Worm (Caenorhabditis elegans) whole organism, late embryonic: ENCODE data around the gene spp-14.

Experiments
- C08G9.2 ChIP-seq: sonication (generic microtip); optimal IDR thresholded peaks from 2 replicates; lab custom pipeline; 2016; ENCODE audit warnings: mild to moderate bottlenecking, missing genetic modification characterization, moderate library complexity, missing compliant biosample characterization
- C38D4.7 ChIP-seq: fragments of 200-800 bp; sonication (Bioruptor generic); optimal IDR thresholded peaks from 2 replicates; lab custom pipeline; 2018; ENCODE audit warnings: mild to moderate bottlenecking, missing genetic modification characterization, moderate library complexity, missing compliant biosample characterization
- F13H6.1 ChIP-seq: sonication (generic microtip); optimal IDR thresholded peaks from 2 replicates; lab custom pipeline; 2016; ENCODE audit warnings: missing genetic modification characterization, missing compliant biosample characterization
- K02D7.2 ChIP-seq: sonication (generic microtip); optimal IDR thresholded peaks from 2 replicates; lab custom pipeline; 2017; ENCODE audit warnings: mild to moderate bottlenecking, missing genetic modification characterization, missing compliant biosample characterization
- T23F11.4 ChIP-seq: fragments of 200-800 bp; sonication (Bioruptor generic); optimal IDR thresholded peaks from 2 replicates; lab custom pipeline; 2018; ENCODE audit warnings: mild to moderate bottlenecking, missing genetic modification characterization, missing compliant biosample characterization
- ceh-14 ChIP-seq: sonication (generic microtip); optimal IDR thresholded peaks from 2 replicates; lab custom pipeline; 2016; ENCODE audit warnings: missing genotype, missing genetic modification characterization, missing compliant biosample characterization
- ceh-18 ChIP-seq: sonication (generic microtip); optimal IDR thresholded peaks from 2 replicates; lab custom pipeline; 2016; ENCODE audit warnings: missing genetic modification characterization, missing compliant biosample characterization
- ceh-2 ChIP-seq: sonication (generic microtip); optimal IDR thresholded peaks from 2 replicates; lab custom pipeline; 2016; ENCODE audit warnings: missing genotype, missing genetic modification characterization, missing compliant biosample characterization
- ceh-22 ChIP-seq: sonication (generic microtip); optimal IDR thresholded peaks from 2 replicates; lab custom pipeline; 2017; ENCODE audit warnings: missing biosample characterization, missing genetic modification characterization
- ceh-30 ChIP-seq: fragments of 150-350 bp; optimal IDR thresholded peaks from 2 replicates; lab custom pipeline; 2014; ENCODE audit warnings: missing biosample characterization, missing genetic modification characterization
- ceh-31 ChIP-seq: sonication (generic microtip); optimal IDR thresholded peaks from 2 replicates; lab custom pipeline; 2016; ENCODE audit warnings: missing genetic modification characterization, missing compliant biosample characterization
- ceh-45 ChIP-seq: fragments of 200-800 bp; sonication (Bioruptor generic); IDR thresholded peaks from 2 replicates; pipeline ENCODE4 v1.3.6; 2022; ENCODE audit warnings: missing genetic modification reagents, missing genetic modification characterization, missing compliant biosample characterization
- ceh-48 ChIP-seq: sonication (generic microtip); optimal IDR thresholded peaks from 2 replicates; lab custom pipeline; 2016; ENCODE audit warnings: missing genetic modification characterization, inconsistent platforms, missing compliant biosample characterization
- che-1 ChIP-seq: sonication (generic microtip); optimal IDR thresholded peaks from 2 replicates; lab custom pipeline; 2016; ENCODE audit warnings: mild to moderate bottlenecking, missing genetic modification characterization, missing compliant biosample characterization
- dve-1 ChIP-seq: sonication (generic microtip); optimal IDR thresholded peaks from 2 replicates; lab custom pipeline; 2017; ENCODE audit warnings: antibody characterized with exemption, mild to moderate bottlenecking, missing genetic modification characterization, missing compliant biosample characterization
- elt-4 ChIP-seq: sonication (generic microtip); optimal IDR thresholded peaks from 2 replicates; lab custom pipeline; 2016; ENCODE audit warnings: missing genetic modification characterization, missing compliant biosample characterization
- fkh-10 ChIP-seq: fragments of 150-350 bp; optimal IDR thresholded peaks from 2 replicates; lab custom pipeline; 2014; ENCODE audit warnings: missing biosample characterization, missing genetic modification reagents, missing genetic modification characterization
- fkh-6 ChIP-seq: sonication (generic microtip); optimal IDR thresholded peaks from 2 replicates; lab custom pipeline; 2016; ENCODE audit warnings: missing genetic modification characterization, missing compliant biosample characterization
- gmeb-2 ChIP-seq: sonication (generic microtip); optimal IDR thresholded peaks from 2 replicates; lab custom pipeline; 2016; ENCODE audit warnings: missing genetic modification characterization, inconsistent platforms, missing compliant biosample characterization
- hlh-15 ChIP-seq: sonication (generic microtip); optimal IDR thresholded peaks from 2 replicates; lab custom pipeline; 2016; ENCODE audit warnings: missing genetic modification characterization, missing compliant biosample characterization
- hlh-8 ChIP-seq: sonication (generic microtip); optimal IDR thresholded peaks from 2 replicates; lab custom pipeline; 2016; ENCODE audit warnings: missing genotype, missing genetic modification characterization, missing compliant biosample characterization
- lim-6 ChIP-seq: sonication (generic microtip); optimal IDR thresholded peaks from 2 replicates; lab custom pipeline; 2016; ENCODE audit warnings: missing genetic modification characterization, missing compliant biosample characterization
- nfya-1 ChIP-seq: sonication (generic microtip); optimal IDR thresholded peaks from 2 replicates; lab custom pipeline; 2017; ENCODE audit warnings: missing genetic modification characterization, mild to moderate bottlenecking, missing compliant biosample characterization, antibody characterized with exemption, moderate library complexity
- nhr-232 ChIP-seq: sonication (generic microtip); optimal IDR thresholded peaks from 2 replicates; lab custom pipeline; 2016; ENCODE audit warnings: missing genetic modification characterization, missing compliant biosample characterization
- npax-4 ChIP-seq: sonication (generic microtip); optimal IDR thresholded peaks from 2 replicates; lab custom pipeline; 2016; ENCODE audit warnings: missing genetic modification characterization, missing compliant biosample characterization
- odd-2 ChIP-seq: sonication (generic microtip); optimal IDR thresholded peaks from 2 replicates; lab custom pipeline; 2017; ENCODE audit warnings: antibody characterized with exemption, mild to moderate bottlenecking, missing genetic modification characterization, missing compliant biosample characterization
- pax-1 ChIP-seq: fragments of 150-350 bp; optimal IDR thresholded peaks from 2 replicates; lab custom pipeline; 2014; ENCODE audit warnings: missing biosample characterization, missing genetic modification characterization
- pha-2 ChIP-seq: sonication (generic microtip); optimal IDR thresholded peaks from 2 replicates; lab custom pipeline; 2017; ENCODE audit warnings: mild to moderate bottlenecking, missing genetic modification characterization, missing compliant biosample characterization
- pqm-1 ChIP-seq: sonication (generic microtip); optimal IDR thresholded peaks from 2 replicates; lab custom pipeline; 2016; ENCODE audit warnings: missing genetic modification characterization, missing compliant biosample characterization
- pros-1 ChIP-seq: fragments of 150-350 bp; optimal IDR thresholded peaks from 2 replicates; lab custom pipeline; 2014; ENCODE audit warnings: missing biosample characterization, missing genetic modification reagents, missing genetic modification characterization
- rnt-1 ChIP-seq: sonication (generic microtip); optimal IDR thresholded peaks from 2 replicates; lab custom pipeline; 2016; ENCODE audit warnings: missing genetic modification characterization, missing compliant biosample characterization
- sox-2 ChIP-seq: fragments of 200-800 bp; sonication (Bioruptor generic); IDR thresholded peaks from 2 replicates; pipeline ENCODE4 v1.3.6; 2022; ENCODE audit warnings: missing genetic modification reagents, missing genetic modification characterization, missing compliant biosample characterization
- sox-4 ChIP-seq: sonication (generic microtip); optimal IDR thresholded peaks from 2 replicates; lab custom pipeline; 2017; ENCODE audit warnings: mild to moderate bottlenecking, missing genetic modification characterization, inconsistent platforms, missing compliant biosample characterization
- syd-9 ChIP-seq: sonication (generic microtip); optimal IDR thresholded peaks from 2 replicates; lab custom pipeline; 2016; ENCODE audit warnings: mild to moderate bottlenecking, missing genetic modification characterization, moderate library complexity, missing compliant biosample characterization
- tbx-2 ChIP-seq: sonication (generic microtip); optimal IDR thresholded peaks from 2 replicates; lab custom pipeline; 2016; ENCODE audit warnings: missing genetic modification characterization, missing compliant biosample characterization
- tbx-7 ChIP-seq: sonication (generic microtip); optimal IDR thresholded peaks from 2 replicates; lab custom pipeline; 2016; ENCODE audit warnings: missing genotype, missing genetic modification characterization, missing compliant biosample characterization
- ttx-3 ChIP-seq: sonication (generic microtip); optimal IDR thresholded peaks from 2 replicates; lab custom pipeline; 2016; ENCODE audit warnings: missing genetic modification reagents, missing genetic modification characterization, missing compliant biosample characterization
- unc-42 ChIP-seq: sonication (generic microtip); optimal IDR thresholded peaks from 2 replicates; lab custom pipeline; 2016; ENCODE audit warnings: missing genotype, missing genetic modification characterization, missing compliant biosample characterization
- unc-55 ChIP-seq: sonication (generic microtip); optimal IDR thresholded peaks from 2 replicates; lab custom pipeline; 2017; ENCODE audit warnings: missing biosample characterization, missing genetic modification reagents, missing genetic modification characterization
- unc-86 ChIP-seq: sonication (generic microtip); optimal IDR thresholded peaks from 2 replicates; lab custom pipeline; 2016; ENCODE audit warnings: missing genetic modification characterization, missing compliant biosample characterization
- zip-5 ChIP-seq: sonication (generic microtip); optimal IDR thresholded peaks from 2 replicates; lab custom pipeline; 2016; ENCODE audit warnings: missing genetic modification characterization, missing compliant biosample characterization
- ztf-16 ChIP-seq: sonication (generic microtip); optimal IDR thresholded peaks from 2 replicates; lab custom pipeline; 2017; ENCODE audit warnings: missing genetic modification characterization, missing compliant biosample characterization

The spp-14 gene

ce11 chrX:7727601-7728000, 1.8 kb downstream of the spp-14 start, which contains the start of gene vit-1:
vit-1 (plus strand) TSS chrX:7727889.
- no peak for TF ChIP-seq pax-1 (tag; lab: Kevin White, UChicago)
- no peak for TF ChIP-seq odd-2 (tag; lab: Kevin White, UChicago)
- no peak for TF ChIP-seq unc-42 (tag; lab: Kevin White, UChicago)
- TF ChIP-seq C38D4.7 = no peak
- TF ChIP-seq K02D7.2 (tag; lab: Kevin White, UChicago) = no peak
- no peak for TF ChIP-seq lim-6 (tag; lab: Kevin White, UChicago)
- no peak for TF ChIP-seq npax-4
- TF ChIP-seq pros-1 = no peak
- no peak for TF ChIP-seq ceh-2 (tag; lab: Kevin White, UChicago)
- no peak for TF ChIP-seq pqm-1 (tag; lab: Kevin White, UChicago)
- no peak for TF ChIP-seq ceh-14 (tag; lab: Kevin White, UChicago)
- TF ChIP-seq ceh-30 = no peak

ce11 chrX:7733571-7733970, 7.8 kb downstream of the spp-14 start:
- TF ChIP-seq pqm-1 (tag; lab: Kevin White, UChicago) = no peak
- TF ChIP-seq ceh-45 (GFP tag; lab: Robert Waterston, UW) = no peak
- TF ChIP-seq ceh-30 = no peak
- TF ChIP-seq nfya-1 (tag; lab: Kevin White, UChicago) = no peak
- no peak for TF ChIP-seq unc-86 (tag; lab: Kevin White, UChicago)
- no peak for TF ChIP-seq syd-9 (tag; lab: Kevin White, UChicago)
- TF ChIP-seq pax-1 (tag; lab: Kevin White, UChicago) = no peak
- TF ChIP-seq unc-55 (GFP tag; lab: Kevin White, UChicago) = no peak
- no peak for TF ChIP-seq fkh-10 (GFP tag; lab: Kevin White, UChicago)
- no peak for TF ChIP-seq nhr-232 (tag; lab: Kevin White, UChicago)
- TF ChIP-seq hlh-8 (tag; lab: Kevin White, UChicago) = no peak
- TF ChIP-seq ceh-48 = no peak
- TF ChIP-seq hlh-15 = no peak
- TF ChIP-seq che-1 (tag; lab: Kevin White, UChicago) = no peak
- TF ChIP-seq, all 69 proteins: peak for 0

DNA sequence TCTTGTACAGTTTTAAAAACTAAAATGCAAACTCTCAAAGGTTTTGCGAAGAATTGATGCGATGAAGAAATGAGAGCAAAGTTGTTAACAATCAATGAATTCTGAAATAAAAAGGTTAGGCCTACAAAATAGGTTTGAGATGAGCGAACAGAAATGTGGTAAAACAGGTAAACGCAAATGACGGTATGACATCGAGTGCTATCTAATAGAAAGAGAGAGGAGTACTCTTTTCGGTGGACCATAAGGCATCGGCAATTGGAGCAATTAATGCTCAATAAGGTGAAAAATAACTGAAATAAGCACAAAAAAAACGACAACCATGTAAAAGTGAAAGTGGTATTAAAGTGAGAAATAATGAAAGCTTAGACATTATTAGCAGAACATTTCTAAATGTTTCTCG, 10.4 kb downstream of the spp-14 start, which contains the start of gene set-12:
Gene set-12 (minus strand): TSS at position 101 of the 400 bp plus-strand sequence.
- no peak for TF ChIP-seq gmeb-2 (tag; lab: Kevin White, UChicago)
- TF ChIP-seq ceh-22 (tag; lab: Kevin White, UChicago) = no peak
- TF ChIP-seq C08G9.2 = no peak
- no peak for TF ChIP-seq ceh-45 (GFP tag; lab: Robert Waterston, UW)
- TF ChIP-seq pros-1 = no peak
- no peak for TF ChIP-seq tbx-7 (tag; lab: Kevin White, UChicago)
- TF ChIP-seq C38D4.7 = no peak
- TF ChIP-seq ceh-18 (tag; lab: Kevin White, UChicago) = no peak
- TF ChIP-seq ceh-31 (tag; lab: Kevin White, UChicago) = no peak
- TF ChIP-seq rnt-1 (tag; lab: Kevin White, UChicago) = no peak
- TF ChIP-seq T23F11.4 (GFP tag; lab: Kevin White, UChicago) = no peak
- TF ChIP-seq unc-42 (tag; lab: Kevin White, UChicago) = no peak
- TF ChIP-seq elt-4 = no peak
- TF ChIP-seq ceh-30 = no peak
- no peak for TF ChIP-seq F13H6.1 (tag; lab: Kevin White, UChicago)

- TF ChIP-seq gmeb-2 (tag; lab: Kevin White, UChicago) (no peak), unc-55 (GFP tag; lab: Kevin White, UChicago) (no peak), rnt-1 (tag; lab: Kevin White, UChicago) (no peak), ztf-16 (no peak), pros-1 (no peak), ceh-22 (tag; lab: Kevin White, UChicago) (no peak), npax-4 (no peak), C38D4.7 (no peak), sox-2 (GFP tag; lab: Robert Waterston, UW) (no peak), dve-1 (no peak), fkh-6 (tag; lab: Kevin White, UChicago) (no peak), sox-4 (tag; lab: Kevin White, UChicago) (no peak), hlh-15 (no peak), ceh-30 (no peak), tbx-2 (no peak), pha-2 (tag; lab: Kevin White, UChicago) (no peak), K02D7.2 (tag; lab: Kevin White, UChicago) (no peak), zip-5 (no peak), F13H6.1 (tag; lab: Kevin White, UChicago) (no peak), ttx-3 (tag; lab: Kevin White, UChicago) (no peak)
- TF ChIP-seq, all 69 proteins: peak for 0
Observed at ce11 chrX:7739353-7739752, 13.6 kb downstream of the spp-14 start, which contains the start of gene K09F5.1. K09F5.1 (plus strand) TSS chrX:7739653.
